Fruit fly (Drosophila melanogaster): Measurements from ENCODE around the gene LManI.

The LManI gene

dm6 chr2L:10413251-10414127 lies 43.6 kb downstream of the LManI start, which contains the start of the genes CG5355 and Klp31E:
Gene CG5355, minus strand, starts transcription at chr2L:10413463.
Gene Klp31E, plus strand, starts transcription at chr2L:10414017.
- peak; percentile 78 for TF ChIP-seq CG8159 (tag; optimal IDR thresholded peaks at IDR 0.05)
- TF ChIP-seq CG9948 (tag; optimal IDR thresholded peaks at IDR 0.05), result peak; percentile 60
- peak; percentile 54 for TF ChIP-seq CG34367 (tag; optimal IDR thresholded peaks at IDR 0.05)
- TF ChIP-seq CG15710 (tag; optimal IDR thresholded peaks at IDR 0.05), result peak; percentile 73
- peak; percentile 55 for TF ChIP-seq CG17806 (tag; optimal IDR thresholded peaks at IDR 0.05)
- TF ChIP-seq Snoo (tag; optimal IDR thresholded peaks at IDR 0.05), result peak; percentile 58
- TF ChIP-seq CG32121 (GFP tag; IDR thresholded peaks at IDR 0.05), result no peak
- no peak for TF ChIP-seq CG10348 (GFP tag; IDR thresholded peaks at IDR 0.05)

dm6 chr2L:10408122-10408576 lies 48.9 kb downstream of the LManI start, which contains the start of the genes Ip259 and RpS27A:
Gene Ip259, plus strand, starts transcription at chr2L:10408352.
Gene RpS27A, plus strand, starts transcription at chr2L:10408352.
- TF ChIP-seq CG8159 (tag; optimal IDR thresholded peaks at IDR 0.05) (no peak), CG9948 (tag; optimal IDR thresholded peaks at IDR 0.05) (no peak), Ets98B (GFP tag; IDR thresholded peaks at IDR 0.05) (no peak), CG34367 (tag; optimal IDR thresholded peaks at IDR 0.05) (peak; percentile 67), CG10348 (GFP tag; IDR thresholded peaks at IDR 0.05) (no peak), CG12605 (GFP tag; IDR thresholded peaks at IDR 0.05) (no peak), CG4496 (GFP tag; IDR thresholded peaks at IDR 0.05) (peak; percentile 83; the same call in 2 of the 3 replicates), rn (GFP tag; IDR thresholded peaks at IDR 0.05) (no peak), CG15710 (tag; optimal IDR thresholded peaks at IDR 0.05) (peak; percentile 62), fd96Ca (GFP tag; IDR thresholded peaks at IDR 0.05) (no peak), D1 (tag; optimal IDR thresholded peaks at IDR 0.05) (no peak), Snoo (tag; optimal IDR thresholded peaks at IDR 0.05) (peak; percentile 85), CG14655 (GFP tag; optimal IDR thresholded peaks at IDR 0.05) (no peak), EcR (GFP tag; optimal IDR thresholded peaks at IDR 0.05) (no peak), CG8301 (tag; optimal IDR thresholded peaks at IDR 0.05) (no peak), Pif1B (GFP tag; optimal IDR thresholded peaks at IDR 0.05) (no peak), CG13204 (GFP tag; optimal IDR thresholded peaks at IDR 0.05) (no peak), Pif1A (GFP tag; optimal IDR thresholded peaks at IDR 0.05) (no peak), gl (tag; optimal IDR thresholded peaks at IDR 0.05) (peak; percentile 52), CG17806 (tag; optimal IDR thresholded peaks at IDR 0.05) (peak; percentile 20), CG32121 (GFP tag; IDR thresholded peaks at IDR 0.05) (peak; percentile 50; the same call in 1 of the 2 replicates)

- no peak for TF ChIP-seq Snoo (tag; optimal IDR thresholded peaks at IDR 0.05)
- no peak for TF ChIP-seq D1 (tag; optimal IDR thresholded peaks at IDR 0.05)
- TF ChIP-seq CG14655 (GFP tag; optimal IDR thresholded peaks at IDR 0.05), result no peak
Measured at dm6 chr2L:10405008-10405654, 51.9 kb downstream of the LManI start, which contains the start of the genes CG17768, LSm-4 and Ir31a. Gene CG17768, minus strand, starts transcription at chr2L:10405203. Gene LSm-4, minus strand, starts transcription at chr2L:10405203. Gene Ir31a, plus strand, starts transcription at chr2L:10405565.

dm6 chr2L:10403803-10404315 lies 53.2 kb downstream of the LManI start:
- TF ChIP-seq CG17806 (tag; optimal IDR thresholded peaks at IDR 0.05), result no peak
- no peak for TF ChIP-seq CG32121 (GFP tag; IDR thresholded peaks at IDR 0.05)
- no peak for TF ChIP-seq fd96Ca (GFP tag; IDR thresholded peaks at IDR 0.05)
- TF ChIP-seq EcR (GFP tag; optimal IDR thresholded peaks at IDR 0.05), result no peak
- TF ChIP-seq CG9948 (tag; optimal IDR thresholded peaks at IDR 0.05), result no peak
- no peak for TF ChIP-seq CG15710 (tag; optimal IDR thresholded peaks at IDR 0.05)
- TF ChIP-seq Pif1A (GFP tag; optimal IDR thresholded peaks at IDR 0.05), result no peak
- TF ChIP-seq CG34367 (tag; optimal IDR thresholded peaks at IDR 0.05), result no peak
- TF ChIP-seq CG8301 (tag; optimal IDR thresholded peaks at IDR 0.05), result no peak
- no peak for TF ChIP-seq CG13204 (GFP tag; optimal IDR thresholded peaks at IDR 0.05)
- no peak for TF ChIP-seq CG14655 (GFP tag; optimal IDR thresholded peaks at IDR 0.05)
- TF ChIP-seq CG8159 (tag; optimal IDR thresholded peaks at IDR 0.05), result no peak
- no peak for TF ChIP-seq rn (GFP tag; IDR thresholded peaks at IDR 0.05)
- TF ChIP-seq Snoo (tag; optimal IDR thresholded peaks at IDR 0.05), result no peak
- TF ChIP-seq CG4496 (GFP tag; IDR thresholded peaks at IDR 0.05), result no peak
- no peak for TF ChIP-seq Ets98B (GFP tag; IDR thresholded peaks at IDR 0.05)
- no peak for TF ChIP-seq D1 (tag; optimal IDR thresholded peaks at IDR 0.05)

Data from whole organism, pupa.